Fruit fly (Drosophila melanogaster) S2 (cell line): ENCODE results near the gene CG7519.

Experiments
- CG8478 ChIP-seq: fragments of >200 bp; optimal IDR thresholded peaks from 2 replicates; lab custom pipeline; 2018
- CTCF ChIP-seq, 2 experiments: fragments of >200 bp; optimal IDR thresholded peaks; 2 replicates each; lab custom pipeline; 2018

Gene CG7519

dm6 chr3L:21492723-21493316, at the start of gene CG7519, which contains the start of gene CG7202:
Gene CG7519 (plus strand): TSS chr3L:21493083.
Gene CG7202 (minus strand): TSS chr3L:21492773.
- TF ChIP-seq CG8478 (lab: Kevin White, UChicago) (no peak), CTCF (optimal IDR thresholded peaks at IDR 0.05; lab: Kevin White, UChicago) (no peak)

- TF ChIP-seq CTCF (optimal IDR thresholded peaks at IDR 0.05; lab: Kevin White, UChicago) (no peak), CG8478 (lab: Kevin White, UChicago) (no peak)
These were observed 48.2 kb upstream of the CG7519 start, which contains the start of gene Alp1 for dm6 chr3L:21444719-21445118. Gene Alp1 (minus strand): TSS chr3L:21444819.

- no peak for TF ChIP-seq CG8478 (lab: Kevin White, UChicago)
- no peak for TF ChIP-seq CTCF (optimal IDR thresholded peaks at IDR 0.05; lab: Kevin White, UChicago)
These were observed 47.2 kb upstream of the CG7519 start, which contains the start of gene Syx7 for dm6 chr3L:21445704-21446103. Gene Syx7 (plus strand): TSS chr3L:21445834.

- TF ChIP-seq CG8478 (lab: Kevin White, UChicago) (no peak), CTCF (optimal IDR thresholded peaks at IDR 0.05; lab: Kevin White, UChicago) (no peak)
These were observed 43.5 kb upstream of the CG7519 start for dm6 chr3L:21449336-21449735.

dm6 chr3L:21450486-21450885, 42.4 kb upstream of the CG7519 start:
- no peak for TF ChIP-seq CTCF (optimal IDR thresholded peaks at IDR 0.05; lab: Kevin White, UChicago)
- TF ChIP-seq CG8478 (lab: Kevin White, UChicago), result no peak

- TF ChIP-seq CTCF (optimal IDR thresholded peaks at IDR 0.05; lab: Kevin White, UChicago) (no peak), CG8478 (lab: Kevin White, UChicago) (no peak)
These were observed 39.3 kb upstream of the CG7519 start for dm6 chr3L:21453623-21454022.

dm6 chr3L:21455196-21455595, 37.7 kb upstream of the CG7519 start:
- TF ChIP-seq CG8478 (lab: Kevin White, UChicago) (no peak), CTCF (optimal IDR thresholded peaks at IDR 0.05; lab: Kevin White, UChicago) (no peak)

- TF ChIP-seq CG8478 (lab: Kevin White, UChicago) (no peak), CTCF (optimal IDR thresholded peaks at IDR 0.05; lab: Kevin White, UChicago) (no peak)
These were observed 34.1 kb upstream of the CG7519 start for dm6 chr3L:21458736-21459135.

- TF ChIP-seq CG8478 (lab: Kevin White, UChicago) (no peak), CTCF (optimal IDR thresholded peaks at IDR 0.05; lab: Kevin White, UChicago) (no peak)
These were observed 32.6 kb upstream of the CG7519 start for dm6 chr3L:21460149-21460873.

dm6 chr3L:21462860-21463259, 30.0 kb upstream of the CG7519 start:
- TF ChIP-seq CG8478 (lab: Kevin White, UChicago) (no peak), CTCF (optimal IDR thresholded peaks at IDR 0.05; lab: Kevin White, UChicago) (no peak)

dm6 chr3L:21464240-21464639, 28.6 kb upstream of the CG7519 start:
- TF ChIP-seq CG8478 (lab: Kevin White, UChicago) (no peak), CTCF (optimal IDR thresholded peaks at IDR 0.05; lab: Kevin White, UChicago) (no peak)

dm6 chr3L:21465261-21466112, 27.4 kb upstream of the CG7519 start:
- TF ChIP-seq CTCF (optimal IDR thresholded peaks at IDR 0.05; lab: Kevin White, UChicago) (no peak), CG8478 (lab: Kevin White, UChicago) (no peak)

- TF ChIP-seq CTCF (optimal IDR thresholded peaks at IDR 0.05; lab: Kevin White, UChicago), result no peak
- TF ChIP-seq CG8478 (lab: Kevin White, UChicago), result no peak
These were observed 21.0 kb upstream of the CG7519 start for dm6 chr3L:21471895-21472294.

- TF ChIP-seq CG8478 (lab: Kevin White, UChicago) (no peak), CTCF (optimal IDR thresholded peaks at IDR 0.05; lab: Kevin White, UChicago) (peak in 1 of 2 experiments; percentile 12)
These were observed 16.4 kb upstream of the CG7519 start, which contains the start of gene croc for dm6 chr3L:21476429-21477006. Gene croc (minus strand): TSS chr3L:21476479.
